Fruit fly (Drosophila melanogaster): ENCODE data around the gene CG15011.

CG15011 gene

dm6 chr3L:4221226-4221770, 37.7 kb downstream of the CG15011 start:
- no peak for TF ChIP-seq CG17801 (GFP tag; optimal IDR thresholded peaks at IDR 0.05; ENCODE audit: partially characterized antibody)

- TF ChIP-seq CG17801 (GFP tag; optimal IDR thresholded peaks at IDR 0.05; ENCODE audit: partially characterized antibody): no peak
These were observed 38.3 kb downstream of the CG15011 start for dm6 chr3L:4220679-4221078.

dm6 chr3L:4219291-4220228, 39.4 kb downstream of the CG15011 start:
- no peak for TF ChIP-seq CG17801 (GFP tag; optimal IDR thresholded peaks at IDR 0.05; ENCODE audit: partially characterized antibody)

- no peak for TF ChIP-seq CG17801 (GFP tag; optimal IDR thresholded peaks at IDR 0.05; ENCODE audit: partially characterized antibody)
These were observed 43.9 kb downstream of the CG15011 start, which contains the start of gene Cpr64Ad for dm6 chr3L:4215079-4215478. Cpr64Ad (plus strand) TSS chr3L:4215379.

dm6 chr3L:4212815-4213214, 46.1 kb downstream of the CG15011 start, which contains the start of gene Cpr64Ac:
Cpr64Ac (minus strand) TSS chr3L:4212915.
- TF ChIP-seq CG17801 (GFP tag; optimal IDR thresholded peaks at IDR 0.05; ENCODE audit: partially characterized antibody): no peak

dm6 chr3L:4211440-4211839, 47.5 kb downstream of the CG15011 start, which contains the start of gene Cpr64Ab:
Cpr64Ab (minus strand) TSS chr3L:4211540.
- TF ChIP-seq CG17801 (GFP tag; optimal IDR thresholded peaks at IDR 0.05; ENCODE audit: partially characterized antibody): no peak

- TF ChIP-seq CG17801 (GFP tag; optimal IDR thresholded peaks at IDR 0.05; ENCODE audit: partially characterized antibody): no peak
These were observed 49.2 kb downstream of the CG15011 start for dm6 chr3L:4209731-4210130.

DNA sequence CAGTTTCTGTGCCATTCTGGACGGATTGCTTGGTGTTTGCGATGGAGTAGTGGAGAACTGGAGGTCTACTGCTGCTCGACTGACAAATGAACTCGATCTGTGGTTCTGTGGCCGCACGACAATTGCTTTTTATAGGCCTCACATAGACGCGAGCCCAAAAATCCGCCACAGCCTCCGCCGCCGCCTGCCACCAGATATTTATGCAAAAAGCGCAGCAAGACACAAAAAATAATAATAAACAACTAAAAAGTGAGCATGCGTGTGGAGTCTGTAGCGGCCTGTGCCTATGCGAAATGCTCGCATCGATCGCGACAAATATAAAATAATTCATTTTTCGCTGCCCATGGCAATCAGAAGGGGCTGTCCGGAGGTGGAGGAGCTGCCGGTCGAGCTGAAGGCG, 49.9 kb downstream of the CG15011 start, which contains the start of gene Cpr64Aa:
Gene Cpr64Aa, minus strand, starts transcription at position 101 of the 400 bp plus-strand sequence.
- no peak for TF ChIP-seq CG17801 (GFP tag; optimal IDR thresholded peaks at IDR 0.05; ENCODE audit: partially characterized antibody)

Data from ovary, adult (tissue).